Worm (Caenorhabditis elegans) whole organism, L3 larva: ENCODE measurements around the gene zipt-2.1.
A peak's percentile ranks its signal among the peaks of the same experiment; 100 is the strongest.

Experiments used
- R02D3.7 ChIP-seq: fragments of 150-350 bp; optimal IDR thresholded peaks from 2 replicates; lab custom pipeline; 2014; ENCODE audit warnings: missing biosample characterization, missing genetic modification characterization
- ZK546.5 ChIP-seq: sonication (generic microtip); optimal IDR thresholded peaks from 2 replicates; lab custom pipeline; 2017; ENCODE audit warnings: missing biosample characterization, missing genetic modification characterization
- ama-1 ChIP-seq: fragments of 150-350 bp; optimal IDR thresholded peaks from 2 replicates; lab custom pipeline; 2018
- ceh-16 ChIP-seq: sonication (generic microtip); optimal IDR thresholded peaks from 2 replicates; lab custom pipeline; 2017; ENCODE audit warnings: missing biosample characterization, missing genetic modification characterization
- ceh-28 ChIP-seq: fragments of 150-350 bp; optimal IDR thresholded peaks from 2 replicates; lab custom pipeline; 2014; ENCODE audit warnings: missing biosample characterization, missing genetic modification reagents, missing genetic modification characterization
- egl-5 ChIP-seq: fragments of 150-350 bp; optimal IDR thresholded peaks from 2 replicates; lab custom pipeline; 2017; ENCODE audit warnings: missing biosample characterization, missing genetic modification reagents, missing genetic modification characterization, inconsistent platforms
- elt-1 ChIP-seq: fragments of 150-350 bp; optimal IDR thresholded peaks from 2 replicates; lab custom pipeline; 2014; ENCODE audit warnings: missing biosample characterization, missing genetic modification characterization
- elt-2 ChIP-seq: sonication (generic microtip); optimal IDR thresholded peaks from 2 replicates; lab custom pipeline; 2016; ENCODE audit warnings: missing genetic modification reagents, mild to moderate bottlenecking, missing genetic modification characterization, missing compliant biosample characterization
- elt-3 ChIP-seq, 3 experiments: fragments of 150-350 bp in 1 of 3; sonication (generic microtip) in 2 of 3; optimal IDR thresholded peaks; 2 replicates in 2 of 3; 4 replicates in 1 of 3; lab custom pipeline; 2014 to 2017; ENCODE audit warnings: missing biosample characterization in 3 of 3, missing genetic modification characterization in 3 of 3
- fkh-10 ChIP-seq: sonication (generic microtip); optimal IDR thresholded peaks from 2 replicates; lab custom pipeline; 2017; ENCODE audit warnings: missing biosample characterization, missing genetic modification reagents, missing genetic modification characterization
- fkh-2 ChIP-seq: fragments of 150-350 bp; optimal IDR thresholded peaks from 2 replicates; lab custom pipeline; 2014; ENCODE audit warnings: missing biosample characterization, missing genetic modification reagents, missing genetic modification characterization
- fos-1 ChIP-seq: fragments of 150-350 bp; optimal IDR thresholded peaks from 2 replicates; lab custom pipeline; 2014; ENCODE audit warnings: missing biosample characterization, missing genetic modification characterization
- hmg-11 ChIP-seq: sonication (generic microtip); optimal IDR thresholded peaks from 2 replicates; lab custom pipeline; 2016; ENCODE audit warnings: missing genetic modification characterization, missing compliant biosample characterization
- lin-15B ChIP-seq: fragments of 150-350 bp; optimal IDR thresholded peaks from 2 replicates; lab custom pipeline; 2014; ENCODE audit warnings: missing biosample characterization, missing genetic modification characterization
- lin-39 ChIP-seq: fragments of 150-350 bp; optimal IDR thresholded peaks from 2 replicates; lab custom pipeline; 2018; ENCODE audit warnings: missing biosample characterization, missing genetic modification reagents, missing genetic modification characterization
- lsy-12 ChIP-seq: sonication (generic microtip); optimal IDR thresholded peaks from 2 replicates; lab custom pipeline; 2016; ENCODE audit warnings: mild to moderate bottlenecking, missing genetic modification characterization, missing compliant biosample characterization
- mdl-1 ChIP-seq: fragments of 150-350 bp; optimal IDR thresholded peaks from 2 replicates; lab custom pipeline; 2014; ENCODE audit warnings: missing biosample characterization, missing genetic modification characterization
- mml-1 ChIP-seq: fragments of 150-350 bp; sonication (generic microtip); optimal IDR thresholded peaks from 3 replicates; lab custom pipeline; 2014; ENCODE audit warnings: missing biosample characterization, missing genetic modification characterization
- nfya-1 ChIP-seq: sonication (generic microtip); optimal IDR thresholded peaks from 2 replicates; lab custom pipeline; 2017; ENCODE audit warnings: missing genetic modification characterization, mild to moderate bottlenecking, missing compliant biosample characterization, antibody characterized with exemption, moderate library complexity; ENCODE audit not compliant: insufficient read depth
- nhr-11 ChIP-seq: fragments of 150-350 bp; optimal IDR thresholded peaks from 2 replicates; lab custom pipeline; 2014; ENCODE audit warnings: missing biosample characterization, missing genetic modification characterization
- nhr-12 ChIP-seq: fragments of 150-350 bp; optimal IDR thresholded peaks from 2 replicates; lab custom pipeline; 2014; ENCODE audit warnings: missing biosample characterization, missing genetic modification characterization
- nhr-23 ChIP-seq: fragments of 150-350 bp; optimal IDR thresholded peaks from 2 replicates; lab custom pipeline; 2014; ENCODE audit warnings: missing biosample characterization, missing genetic modification reagents, missing genetic modification characterization
- nhr-237 ChIP-seq: fragments of 150-350 bp; optimal IDR thresholded peaks from 2 replicates; lab custom pipeline; 2014; ENCODE audit warnings: missing biosample characterization, missing genetic modification characterization
- nhr-25 ChIP-seq: sonication (generic microtip); optimal IDR thresholded peaks from 2 replicates; lab custom pipeline; 2017; ENCODE audit warnings: missing biosample characterization, missing genetic modification characterization
- nhr-43 ChIP-seq: sonication (generic microtip); optimal IDR thresholded peaks from 2 replicates; lab custom pipeline; 2016; ENCODE audit warnings: mild to moderate bottlenecking, missing genetic modification characterization, missing compliant biosample characterization; ENCODE audit not compliant: poor library complexity, severe bottlenecking
- nhr-67 ChIP-seq: fragments of 150-350 bp; optimal IDR thresholded peaks from 2 replicates; lab custom pipeline; 2014; ENCODE audit warnings: missing biosample characterization, missing genetic modification characterization
- nhr-76 ChIP-seq: fragments of 150-350 bp; sonication (generic microtip); optimal IDR thresholded peaks from 5 replicates; lab custom pipeline; 2014; ENCODE audit warnings: missing biosample characterization, missing genetic modification characterization
- pha-4 ChIP-seq: fragments of 150-350 bp; optimal IDR thresholded peaks from 2 replicates; lab custom pipeline; 2014; ENCODE audit warnings: missing biosample characterization, missing genetic modification reagents, missing genetic modification characterization
- pqm-1 ChIP-seq: fragments of 150-350 bp; optimal IDR thresholded peaks from 2 replicates; lab custom pipeline; 2017; ENCODE audit warnings: missing biosample characterization, missing genetic modification characterization, inconsistent platforms
- sea-2 ChIP-seq: fragments of 150-350 bp; sonication (generic microtip); optimal IDR thresholded peaks from 4 replicates; lab custom pipeline; 2014; ENCODE audit warnings: missing biosample characterization, missing genetic modification reagents, missing genetic modification characterization
- skn-1 ChIP-seq: fragments of 150-350 bp; optimal IDR thresholded peaks from 2 replicates; lab custom pipeline; 2014; ENCODE audit warnings: missing biosample characterization, missing genetic modification characterization
- snpc-4 ChIP-seq: fragments of 150-350 bp; optimal IDR thresholded peaks from 2 replicates; lab custom pipeline; 2014; ENCODE audit warnings: missing biosample characterization, missing genetic modification characterization
- tbx-2 ChIP-seq: sonication (generic microtip); optimal IDR thresholded peaks from 2 replicates; lab custom pipeline; 2016; ENCODE audit warnings: mild to moderate bottlenecking, missing genetic modification characterization, missing compliant biosample characterization
- zag-1 ChIP-seq: fragments of 150-350 bp; optimal IDR thresholded peaks from 2 replicates; lab custom pipeline; 2014; ENCODE audit warnings: missing biosample characterization, missing genetic modification characterization
- ztf-4 ChIP-seq: fragments of 150-350 bp; optimal IDR thresholded peaks from 2 replicates; lab custom pipeline; 2014; ENCODE audit warnings: missing biosample characterization, missing genetic modification characterization

The zipt-2.1 gene

ce11 chrIV:10769353-10769752, 30.1 kb upstream of the zipt-2.1 start, which contains the start of gene T25B9.9:
Gene T25B9.9 (plus strand): TSS chrIV:10769653.
- TF ChIP-seq ceh-28 (tag; lab: Kevin White, UChicago) = no peak
- TF ChIP-seq nhr-25 (tag; lab: Kevin White, UChicago) = no peak
- TF ChIP-seq egl-5 (tag; lab: Kevin White, UChicago) = no peak
- TF ChIP-seq nhr-23 (tag; lab: Kevin White, UChicago) = no peak
- no peak for TF ChIP-seq R02D3.7 (tag; lab: Kevin White, UChicago)
- TF ChIP-seq tbx-2 (tag; lab: Kevin White, UChicago) = no peak
- no peak for TF ChIP-seq lin-39
- TF ChIP-seq ztf-4 (tag; lab: Kevin White, UChicago) = no peak
- TF ChIP-seq ama-1 (lab: Kevin White, UChicago) = no peak
- TF ChIP-seq pha-4 = no peak
- TF ChIP-seq zag-1 = no peak

DNA sequence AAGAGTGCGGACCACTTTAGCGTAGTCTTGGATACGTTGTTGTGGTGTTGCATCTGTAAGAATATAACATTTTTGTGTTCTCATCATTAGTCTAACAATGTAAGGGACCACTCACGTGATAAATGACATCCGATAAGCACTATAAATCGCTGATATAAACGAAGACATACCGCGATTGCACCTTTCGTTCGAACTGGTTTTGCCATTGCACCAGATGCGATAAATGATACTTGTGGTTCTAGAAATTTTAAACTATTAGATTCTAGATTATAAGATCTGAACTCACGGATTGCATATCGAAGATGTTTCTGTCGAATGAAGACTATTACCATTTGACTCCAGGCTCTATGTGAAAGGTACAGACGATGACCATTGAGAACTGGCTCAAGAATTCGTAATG, 28.2 kb upstream of the zipt-2.1 start:
- no peak for TF ChIP-seq elt-2 (tag; lab: Kevin White, UChicago)
- TF ChIP-seq elt-1 (tag; lab: Kevin White, UChicago) = no peak
- TF ChIP-seq nhr-76 (tag; lab: Kevin White, UChicago) = no peak
- no peak for TF ChIP-seq pqm-1 (tag; lab: Kevin White, UChicago)
- no peak for TF ChIP-seq nhr-237 (tag; lab: Kevin White, UChicago)
- TF ChIP-seq ama-1 (lab: Kevin White, UChicago) = no peak
- TF ChIP-seq fkh-10 (GFP tag; lab: Kevin White, UChicago) = no peak
- no peak for TF ChIP-seq hmg-11 (tag; lab: Kevin White, UChicago)
- TF ChIP-seq nfya-1 (tag; lab: Kevin White, UChicago) = no peak
- no peak for TF ChIP-seq tbx-2 (tag; lab: Kevin White, UChicago)
- TF ChIP-seq nhr-67 (tag; lab: Kevin White, UChicago) = no peak
- no peak for TF ChIP-seq pha-4
- no peak for TF ChIP-seq nhr-12
- no peak for TF ChIP-seq lin-39
- no peak for TF ChIP-seq fkh-2 (tag; lab: Kevin White, UChicago)
- no peak for TF ChIP-seq elt-3 (tag; optimal IDR thresholded peaks at IDR 0.05; lab: Kevin White, UChicago)
- no peak for TF ChIP-seq ztf-4 (tag; lab: Kevin White, UChicago)
- TF ChIP-seq ceh-28 (tag; lab: Kevin White, UChicago) = no peak
- no peak for TF ChIP-seq nhr-11 (tag; lab: Kevin White, UChicago)
- TF ChIP-seq nhr-23 (tag; lab: Kevin White, UChicago) = no peak
- TF ChIP-seq, all 47 proteins: peak for 0

DNA sequence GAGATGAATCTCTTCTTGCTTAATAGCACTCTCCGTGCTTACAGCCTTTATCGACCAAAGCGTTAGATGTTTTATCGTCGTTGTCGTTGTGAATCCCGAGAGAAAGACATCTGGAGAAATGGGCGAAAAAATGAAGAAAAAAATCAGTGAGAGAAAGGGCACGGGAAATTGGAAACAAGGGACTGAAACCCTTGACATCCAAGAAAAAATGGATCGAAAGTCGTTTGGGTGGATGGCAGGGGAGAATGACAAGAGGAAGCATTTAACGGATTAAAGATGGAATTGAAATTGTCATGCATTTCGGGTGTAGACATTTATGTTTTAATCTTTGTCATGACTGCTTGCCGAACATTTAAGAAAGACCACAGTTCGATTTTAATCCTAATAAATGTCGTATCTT, 25.6 kb upstream of the zipt-2.1 start, which contains the start of gene inpp-1:
inpp-1 (minus strand) TSS at position 101 of the 400 bp plus-strand sequence.
- no peak for TF ChIP-seq sea-2 (GFP tag; lab: Kevin White, UChicago)
- TF ChIP-seq mdl-1 (tag; lab: Kevin White, UChicago) = no peak
- TF ChIP-seq nhr-237 (tag; lab: Kevin White, UChicago) = no peak
- TF ChIP-seq R02D3.7 (tag; lab: Kevin White, UChicago) = no peak
- TF ChIP-seq ceh-16 (tag; lab: Kevin White, UChicago) = no peak
- TF ChIP-seq ZK546.5 (tag; lab: Kevin White, UChicago) = no peak
- no peak for TF ChIP-seq zag-1
- no peak for TF ChIP-seq fos-1 (tag; lab: Kevin White, UChicago)
- no peak for TF ChIP-seq lin-15B
- TF ChIP-seq elt-3 (tag; optimal IDR thresholded peaks at IDR 0.05; lab: Kevin White, UChicago) = no peak
- TF ChIP-seq fkh-2 (tag; lab: Kevin White, UChicago) = no peak
- no peak for TF ChIP-seq nhr-23 (tag; lab: Kevin White, UChicago)
- no peak for TF ChIP-seq ama-1 (lab: Kevin White, UChicago)
- no peak for TF ChIP-seq skn-1 (tag; lab: Kevin White, UChicago)
- TF ChIP-seq snpc-4 (tag; lab: Kevin White, UChicago) = no peak
- TF ChIP-seq nhr-43 (tag; lab: Kevin White, UChicago) = no peak
- no peak for TF ChIP-seq fkh-10 (GFP tag; lab: Kevin White, UChicago)
- no peak for TF ChIP-seq mml-1 (tag; lab: Kevin White, UChicago)
- no peak for TF ChIP-seq elt-1 (tag; lab: Kevin White, UChicago)
- TF ChIP-seq, all 47 proteins: peak for 0

DNA sequence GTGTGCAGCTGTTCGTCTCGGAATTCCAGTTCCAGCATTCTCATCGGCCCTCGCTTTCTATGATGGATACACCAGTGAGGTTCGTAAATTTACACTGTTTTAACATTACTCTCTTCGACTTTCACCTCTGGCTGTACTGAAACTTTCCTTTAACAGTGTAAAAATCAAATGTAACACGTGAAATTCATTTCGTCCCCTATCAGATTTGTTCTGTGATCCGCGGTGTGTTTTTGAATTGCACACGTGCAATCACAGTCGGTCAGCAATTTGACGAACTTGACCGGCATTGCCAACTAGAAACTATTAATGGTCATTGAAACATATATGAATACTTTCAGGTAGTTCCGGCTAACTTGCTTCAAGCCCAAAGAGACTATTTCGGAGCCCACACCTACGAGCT, 22.4 kb upstream of the zipt-2.1 start:
- TF ChIP-seq nhr-23 (tag; lab: Kevin White, UChicago) = peak; percentile 12
- TF ChIP-seq nhr-25 (tag; lab: Kevin White, UChicago) = peak; percentile 46
- TF ChIP-seq lsy-12 (tag; lab: Kevin White, UChicago) = no peak
- TF ChIP-seq, all 47 proteins: peak for 2
